Fruit fly (Drosophila melanogaster): ENCODE measurements around the gene CG43373.

CG43373 gene

dm6 chr3L:16582678-16583315 is 39.6 kb upstream of the CG43373 start, which contains the start of gene Rpn12 (continued):
- TF ChIP-seq esg (GFP tag; conservative IDR thresholded peaks at IDR 0.05): no peak
- no peak for TF ChIP-seq run (tag; optimal IDR thresholded peaks at IDR 0.05)
- TF ChIP-seq CG7357 (GFP tag; IDR thresholded peaks at IDR 0.05): no peak
- TF ChIP-seq onecut (GFP tag; IDR thresholded peaks at IDR 0.05): no peak
- no peak for TF ChIP-seq lmd (GFP tag; IDR thresholded peaks at IDR 0.05)
- no peak for TF ChIP-seq chm (GFP tag; IDR thresholded peaks at IDR 0.05)
- TF ChIP-seq CG17568 (GFP tag; optimal IDR thresholded peaks at IDR 0.05): no peak
- TF ChIP-seq odd (GFP tag; optimal IDR thresholded peaks at IDR 0.05): no peak
- no peak for TF ChIP-seq cwo (GFP tag; optimal IDR thresholded peaks at IDR 0.05)
- TF ChIP-seq Dll (GFP tag; IDR thresholded peaks at IDR 0.05; ENCODE audit: partially characterized antibody): peak; percentile 88
- no peak for TF ChIP-seq CG31365 (tag; optimal IDR thresholded peaks at IDR 0.05)
- no peak for TF ChIP-seq gsb (GFP tag; IDR thresholded peaks at IDR 0.05)
- TF ChIP-seq Myb (GFP tag; optimal IDR thresholded peaks at IDR 0.05): no peak
- no peak; the same call in 1 of the 2 replicates for TF ChIP-seq Atf6 (GFP tag; IDR thresholded peaks at IDR 0.05)
- no peak for TF ChIP-seq gcm (GFP tag; optimal IDR thresholded peaks at IDR 0.05)
- peak; percentile 31 for TF ChIP-seq dm (GFP tag; optimal IDR thresholded peaks at IDR 0.05)
- no peak for TF ChIP-seq pb (GFP tag; optimal IDR thresholded peaks at IDR 0.05)
- TF ChIP-seq Lim3 (GFP tag; IDR thresholded peaks at IDR 0.05): no peak
- peak; percentile 75 for TF ChIP-seq CG2116 (GFP tag; optimal IDR thresholded peaks at IDR 0.05)
- peak; percentile 10 for TF ChIP-seq pum (GFP tag; optimal IDR thresholded peaks at IDR 0.05)
- no peak for TF ChIP-seq sima (GFP tag; optimal IDR thresholded peaks at IDR 0.05)
- peak; percentile 29 for TF ChIP-seq zfh2 (GFP tag; optimal IDR thresholded peaks at IDR 0.05)
- TF ChIP-seq HLH54F (GFP tag; optimal IDR thresholded peaks at IDR 0.05): peak; percentile 15
- no peak for TF ChIP-seq Hmx (GFP tag; optimal IDR thresholded peaks at IDR 0.05)
- TF ChIP-seq Adf1 (GFP tag; IDR thresholded peaks at IDR 0.05): no peak
- peak; percentile 19 for TF ChIP-seq Fer3 (tag; optimal IDR thresholded peaks at IDR 0.05)
- TF ChIP-seq CG13894 (tag; optimal IDR thresholded peaks at IDR 0.05): peak; percentile 66
- peak; percentile 70 for TF ChIP-seq stwl (tag; optimal IDR thresholded peaks at IDR 0.05)
- TF ChIP-seq caup (GFP tag; optimal IDR thresholded peaks at IDR 0.05; ENCODE audit: severe bottlenecking): no peak
- TF ChIP-seq Oaz (GFP tag; IDR thresholded peaks at IDR 0.05): no peak
- no peak for TF ChIP-seq fd96Cb (tag; optimal IDR thresholded peaks at IDR 0.05)
- no peak for TF ChIP-seq Six4 (GFP tag; optimal IDR thresholded peaks at IDR 0.05)
- peak; percentile 16 for TF ChIP-seq HmgZ (tag; optimal IDR thresholded peaks at IDR 0.05)
- TF ChIP-seq CG14441 (GFP tag; IDR thresholded peaks at IDR 0.05): no peak
- no peak for TF ChIP-seq Lhr (GFP tag; optimal IDR thresholded peaks at IDR 0.05)
- no peak for TF ChIP-seq seq (GFP tag; IDR thresholded peaks at IDR 0.05)
- TF ChIP-seq Jarid2 (GFP tag; optimal IDR thresholded peaks at IDR 0.05): no peak
- peak; percentile 53 for TF ChIP-seq CG15514 (GFP tag; optimal IDR thresholded peaks at IDR 0.05)
- TF ChIP-seq gce (GFP tag; IDR thresholded peaks at IDR 0.05): no peak; the same call in 2 of the 3 replicates
- TF ChIP-seq CG9437 (GFP tag; optimal IDR thresholded peaks at IDR 0.05): no peak
- peak; percentile 61 for TF ChIP-seq Rfx (GFP tag; IDR thresholded peaks at IDR 0.05)
- peak; percentile 8 for TF ChIP-seq Hmr (GFP tag; optimal IDR thresholded peaks at IDR 0.05)
- TF ChIP-seq Dip3 (GFP tag; optimal IDR thresholded peaks at IDR 0.05): no peak
- TF ChIP-seq h (optimal IDR thresholded peaks at IDR 0.05): no peak
- TF ChIP-seq fd3F (GFP tag; optimal IDR thresholded peaks at IDR 0.05): no peak
- TF ChIP-seq Dip2 (GFP tag; IDR thresholded peaks at IDR 0.05): no peak
- no peak for TF ChIP-seq Dad (GFP tag; optimal IDR thresholded peaks at IDR 0.05)
- no peak for TF ChIP-seq sc (optimal IDR thresholded peaks at IDR 0.05)
- TF ChIP-seq sc (GFP tag; optimal IDR thresholded peaks at IDR 0.05): no peak
- no peak for TF ChIP-seq otp (GFP tag; IDR thresholded peaks at IDR 0.05)
- TF ChIP-seq kah (GFP tag; optimal IDR thresholded peaks at IDR 0.05): no peak
- TF ChIP-seq da (GFP tag; optimal IDR thresholded peaks at IDR 0.05): no peak
